Fruit fly (Drosophila melanogaster) whole organism, adult: ENCODE results near the gene CG33278.

ENCODE experiments used
- CG12768 ChIP-seq: fragments of 200-800 bp; sonication (Bioruptor generic); optimal IDR thresholded peaks from 2 replicates; lab custom pipeline; 2017; ENCODE audit warnings: missing biosample characterization, missing genetic modification characterization, mild to moderate bottlenecking, moderate library complexity, missing genetic modification reagents
- CG14711 ChIP-seq: fragments of 200-800 bp; sonication (Bioruptor generic); optimal IDR thresholded peaks from 2 replicates; lab custom pipeline; 2018; ENCODE audit warnings: missing biosample characterization, mild to moderate bottlenecking, missing genetic modification characterization, moderate library complexity
- CG1620 ChIP-seq: fragments of 200-800 bp; sonication (Bioruptor generic); optimal IDR thresholded peaks from 2 replicates; lab custom pipeline; 2016; ENCODE audit warnings: missing biosample characterization, missing genetic modification characterization
- CG33017 ChIP-seq: fragments of 200-800 bp; sonication (Bioruptor generic); optimal IDR thresholded peaks from 2 replicates; lab custom pipeline; 2018; ENCODE audit warnings: missing biosample characterization, mild to moderate bottlenecking, missing genetic modification characterization, moderate library complexity
- CG5204 ChIP-seq: fragments of 200-800 bp; sonication (Bioruptor generic); optimal IDR thresholded peaks from 2 replicates; lab custom pipeline; 2016; ENCODE audit warnings: missing biosample characterization, missing genetic modification characterization
- CG7045 ChIP-seq: fragments of 200-800 bp; sonication (Bioruptor generic); optimal IDR thresholded peaks from 2 replicates; lab custom pipeline; 2017; ENCODE audit warnings: missing biosample characterization, mild to moderate bottlenecking, missing genetic modification characterization
- CG7101 ChIP-seq: fragments of 200-800 bp; sonication (Bioruptor generic); optimal IDR thresholded peaks from 2 replicates; lab custom pipeline; 2018; ENCODE audit warnings: missing biosample characterization, mild to moderate bottlenecking, missing genetic modification characterization, moderate library complexity
- Crg-1 ChIP-seq: fragments of 200-800 bp; sonication (Bioruptor generic); optimal IDR thresholded peaks from 2 replicates; lab custom pipeline; 2016; ENCODE audit warnings: missing biosample characterization, missing genetic modification characterization
- Hr96 ChIP-seq: fragments of 200-800 bp; sonication (Bioruptor generic); optimal IDR thresholded peaks from 2 replicates; lab custom pipeline; 2016; ENCODE audit warnings: missing biosample characterization, missing genetic modification characterization
- cic ChIP-seq: fragments of 200-800 bp; sonication (Bioruptor generic); optimal IDR thresholded peaks from 2 replicates; lab custom pipeline; 2017; ENCODE audit warnings: missing biosample characterization, mild to moderate bottlenecking, missing genetic modification characterization, moderate library complexity
- kay ChIP-seq: fragments of 200-800 bp; sonication (Bioruptor generic); peaks from one replicate; lab custom pipeline; 2016; ENCODE audit warnings: missing biosample characterization, missing genetic modification characterization, borderline replicate concordance
- ovo ChIP-seq: fragments of 200-800 bp; sonication (Bioruptor generic); optimal IDR thresholded peaks from 2 replicates; lab custom pipeline; 2016; ENCODE audit warnings: missing biosample characterization, missing genetic modification characterization
- pad ChIP-seq: fragments of 200-800 bp; sonication (Bioruptor generic); optimal IDR thresholded peaks from 3 replicates; lab custom pipeline; 2017; ENCODE audit warnings: missing biosample characterization, missing genetic modification characterization, mild to moderate bottlenecking, moderate library complexity, missing genetic modification reagents
- tj ChIP-seq: fragments of 200-800 bp; sonication (Bioruptor generic); optimal IDR thresholded peaks from 3 replicates; lab custom pipeline; 2017; ENCODE audit warnings: missing biosample characterization, mild to moderate bottlenecking, missing genetic modification characterization, moderate library complexity

- no peak for TF ChIP-seq CG1620 (GFP tag; lab: Kevin White, UChicago)
- TF ChIP-seq Hr96: peak; percentile 48
- peak; percentile 4 for TF ChIP-seq CG12768 (GFP tag; lab: Kevin White, UChicago)
- TF ChIP-seq CG33017 (tag; lab: Kevin White, UChicago): no peak
- TF ChIP-seq CG5204 (GFP tag; lab: Kevin White, UChicago): no peak
- no peak for TF ChIP-seq ovo (GFP tag; lab: Kevin White, UChicago)
- TF ChIP-seq tj (GFP tag; lab: Kevin White, UChicago): peak; percentile 75
- TF ChIP-seq Crg-1: no peak
- TF ChIP-seq CG7101 (tag; lab: Kevin White, UChicago): peak; percentile 41
- peak; percentile 29 for TF ChIP-seq pad (GFP tag; lab: Kevin White, UChicago)
- peak; percentile 65 for TF ChIP-seq cic (GFP tag; lab: Kevin White, UChicago)
- TF ChIP-seq CG7045 (GFP tag; lab: Kevin White, UChicago): no peak
- peak; percentile 19 for TF ChIP-seq CG14711 (tag; lab: Kevin White, UChicago)
- peak; percentile 100 for TF ChIP-seq kay (GFP tag; lab: Kevin White, UChicago)
Measured at dm6 chr3L:7434715-7435653, 15.7 kb upstream of the CG33278 start, which contains the start of gene Rac2.
